Worm (Caenorhabditis elegans): ENCODE data around the gene mesp-1.

ce11 chrIV:8488043-8488442, 11.1 kb upstream of the mesp-1 start:
- TF ChIP-seq tab-1 (GFP tag; IDR thresholded peaks at IDR 0.05) (no peak), klf-2 (GFP tag; conservative IDR thresholded peaks at IDR 0.05) (no peak), T22C8.4 (GFP tag; IDR thresholded peaks at IDR 0.05) (no peak), ref-1 (GFP tag; conservative IDR thresholded peaks at IDR 0.05) (no peak)
